Fruit fly (Drosophila melanogaster): ENCODE measurements around the gene CG1486.

dm6 chrX:21279311-21279890 lies 44.4 kb upstream of the CG1486 start:
- no peak for TF ChIP-seq CG11617 (GFP tag; optimal IDR thresholded peaks at IDR 0.05)
- TF ChIP-seq pad (GFP tag; optimal IDR thresholded peaks at IDR 0.05) = no peak
- no peak for TF ChIP-seq Mnt (GFP tag; optimal IDR thresholded peaks at IDR 0.05)
- no peak for TF ChIP-seq CG7101 (tag; optimal IDR thresholded peaks at IDR 0.05)
- TF ChIP-seq Crg-1 (GFP tag; optimal IDR thresholded peaks at IDR 0.05) = no peak
- no peak for TF ChIP-seq CG7045 (GFP tag; optimal IDR thresholded peaks at IDR 0.05)
- TF ChIP-seq CG12768 (GFP tag; optimal IDR thresholded peaks at IDR 0.05) = no peak
- TF ChIP-seq Hr96 (GFP tag; optimal IDR thresholded peaks at IDR 0.05) = no peak
- no peak for TF ChIP-seq cnc (optimal IDR thresholded peaks at IDR 0.05)
- TF ChIP-seq cic (GFP tag; optimal IDR thresholded peaks at IDR 0.05) = no peak

Measured in whole organism, adult.